Fruit fly (Drosophila melanogaster) whole organism, embryonic: ENCODE data around the gene CG13096.

Experiments
- B-H2 ChIP-seq: fragments of 200-800 bp; sonication (Bioruptor generic); optimal IDR thresholded peaks from 2 replicates; lab custom pipeline; 2018; ENCODE audit warnings: missing biosample characterization, mild to moderate bottlenecking, missing genetic modification characterization
- Blimp-1 ChIP-seq: fragments of 200-800 bp; sonication (Bioruptor generic); optimal IDR thresholded peaks from 3 replicates; lab custom pipeline; 2018; ENCODE audit warnings: missing biosample characterization, missing genetic modification characterization, mild to moderate bottlenecking, moderate library complexity, missing genetic modification reagents
- CG10147 ChIP-seq: fragments of 200-800 bp; sonication (Bioruptor generic); optimal IDR thresholded peaks from 2 replicates; lab custom pipeline; 2019; ENCODE audit warnings: missing biosample characterization, mild to moderate bottlenecking, missing genetic modification characterization, moderate library complexity
- CG10543 ChIP-seq: fragments of 200-800 bp; sonication (Bioruptor generic); optimal IDR thresholded peaks from 3 replicates; lab custom pipeline; 2017; ENCODE audit warnings: missing biosample characterization, mild to moderate bottlenecking, missing genetic modification characterization, moderate library complexity
- CG10654 ChIP-seq: fragments of 200-800 bp; sonication (Bioruptor generic); optimal IDR thresholded peaks from 2 replicates; lab custom pipeline; 2016; ENCODE audit warnings: missing biosample characterization, missing genetic modification characterization
- CG11695 ChIP-seq: fragments of 200-800 bp; sonication (Bioruptor generic); IDR thresholded peaks from 3 replicates; pipeline ENCODE4 v1.3.6; 2022; ENCODE audit warnings: missing biosample characterization, missing genetic modification characterization
- CG13287 ChIP-seq: fragments of 200-800 bp; sonication (Bioruptor generic); IDR thresholded peaks from 2 replicates; pipeline ENCODE4 v1.3.6; 2022; ENCODE audit warnings: missing biosample characterization, missing genetic modification characterization; ENCODE audit not compliant: partially characterized antibody
- CG13624 ChIP-seq: fragments of 200-800 bp; sonication (Bioruptor generic); optimal IDR thresholded peaks from 2 replicates; lab custom pipeline; 2016; ENCODE audit warnings: missing biosample characterization, missing genetic modification characterization
- CG13894 ChIP-seq: fragments of 200-800 bp; sonication (Bioruptor generic); optimal IDR thresholded peaks from 3 replicates; lab custom pipeline; 2018; ENCODE audit warnings: missing biosample characterization, mild to moderate bottlenecking, missing genetic modification characterization, moderate library complexity
- CG1603 ChIP-seq: fragments of 200-800 bp; sonication (Bioruptor generic); optimal IDR thresholded peaks from 2 replicates; lab custom pipeline; 2019; ENCODE audit warnings: missing biosample characterization, mild to moderate bottlenecking, missing genetic modification characterization, moderate library complexity
- CG17186 ChIP-seq: fragments of 200-800 bp; sonication (Bioruptor generic); optimal IDR thresholded peaks from 3 replicates; lab custom pipeline; 2017; ENCODE audit warnings: missing biosample characterization, missing genetic modification reagents, missing genetic modification characterization
- CG17385 ChIP-seq: fragments of 200-800 bp; sonication (Bioruptor generic); optimal IDR thresholded peaks from 3 replicates; lab custom pipeline; 2018; ENCODE audit warnings: missing biosample characterization, mild to moderate bottlenecking, missing genetic modification characterization
- CG17612 ChIP-seq: fragments of 200-800 bp; sonication (Bioruptor generic); IDR thresholded peaks from 2 replicates; pipeline ENCODE4 v1.3.6; 2022; ENCODE audit warnings: missing biosample characterization, missing genetic modification characterization
- CG17802 ChIP-seq: fragments of 200-800 bp; sonication (Bioruptor generic); optimal IDR thresholded peaks from 2 replicates; lab custom pipeline; 2018; ENCODE audit warnings: missing biosample characterization, mild to moderate bottlenecking, missing genetic modification characterization, moderate library complexity
- CG17829 ChIP-seq: fragments of 200-800 bp; optimal IDR thresholded peaks from 2 replicates; lab custom pipeline; 2019; ENCODE audit warnings: missing biosample characterization, mild to moderate bottlenecking, missing genetic modification characterization, moderate library complexity
- CG1832 ChIP-seq: fragments of 200-800 bp; sonication (Bioruptor generic); optimal IDR thresholded peaks from 2 replicates; lab custom pipeline; 2017; ENCODE audit warnings: missing biosample characterization, mild to moderate bottlenecking, missing genetic modification characterization, inconsistent platforms
- CG2678 ChIP-seq: fragments of 200-800 bp; sonication (Bioruptor generic); optimal IDR thresholded peaks from 3 replicates; lab custom pipeline; 2019; ENCODE audit warnings: missing biosample characterization, mild to moderate bottlenecking, missing genetic modification characterization, moderate library complexity
- CG30020 ChIP-seq: fragments of 200-800 bp; optimal IDR thresholded peaks from 2 replicates; lab custom pipeline; 2019; ENCODE audit warnings: missing biosample characterization, mild to moderate bottlenecking, missing genetic modification characterization, moderate library complexity
- CG31441 ChIP-seq: fragments of 200-800 bp; sonication (Bioruptor generic); IDR thresholded peaks from 2 replicates; pipeline ENCODE4 v1.3.6; 2022; ENCODE audit warnings: missing biosample characterization, missing genetic modification characterization
- CG32767 ChIP-seq: fragments of 200-800 bp; sonication (Bioruptor generic); IDR thresholded peaks from 2 replicates; pipeline ENCODE4 v1.3.6; 2022; ENCODE audit warnings: missing biosample characterization, missing genetic modification characterization
- CG42726 ChIP-seq: fragments of 200-800 bp; sonication (Bioruptor generic); IDR thresholded peaks from 2 replicates; pipeline ENCODE4 v1.3.6; 2022; ENCODE audit warnings: missing biosample characterization, missing genetic modification characterization; ENCODE audit not compliant: partially characterized antibody
- CG4820 ChIP-seq: fragments of 200-800 bp; sonication (Bioruptor generic); optimal IDR thresholded peaks from 3 replicates; lab custom pipeline; 2016; ENCODE audit warnings: missing biosample characterization, missing genetic modification characterization
- CG6813 ChIP-seq: fragments of 200-800 bp; sonication (Bioruptor generic); optimal IDR thresholded peaks from 2 replicates; lab custom pipeline; 2017; ENCODE audit warnings: missing biosample characterization, missing genetic modification characterization, mild to moderate bottlenecking, moderate library complexity, missing genetic modification reagents
- D ChIP-seq, 2 experiments: fragments of 200-800 bp in 1 of 2; fragments of >200 bp in 1 of 2; sonication (Bioruptor generic) in 1 of 2; optimal IDR thresholded peaks; 2 replicates in 1 of 2; 3 replicates in 1 of 2; lab custom pipeline; 2017; ENCODE audit warnings: mild to moderate bottlenecking in 1 of 2, missing biosample characterization in 1 of 2, missing genetic modification characterization in 1 of 2, missing genetic modification reagents in 1 of 2
- Drgx ChIP-seq: fragments of 200-800 bp; sonication (Bioruptor generic); IDR thresholded peaks from 2 replicates; pipeline ENCODE4 v1.3.6; 2022; ENCODE audit warnings: missing biosample characterization, missing genetic modification characterization
- Hand ChIP-seq: fragments of 200-800 bp; sonication (Bioruptor generic); optimal IDR thresholded peaks from 2 replicates; lab custom pipeline; 2017; ENCODE audit warnings: mild to moderate bottlenecking, missing biosample characterization, missing genetic modification reagents, missing genetic modification characterization
- HmgZ ChIP-seq: fragments of 200-800 bp; sonication (Bioruptor generic); optimal IDR thresholded peaks from 2 replicates; lab custom pipeline; 2018; ENCODE audit warnings: missing biosample characterization, mild to moderate bottlenecking, missing genetic modification characterization
- Hmr ChIP-seq: fragments of 200-800 bp; sonication (Bioruptor generic); optimal IDR thresholded peaks from 3 replicates; lab custom pipeline; 2017; ENCODE audit warnings: mild to moderate bottlenecking, missing biosample characterization, missing genetic modification reagents, missing genetic modification characterization
- Meics ChIP-seq: fragments of 200-800 bp; sonication (Bioruptor generic); optimal IDR thresholded peaks from 2 replicates; lab custom pipeline; 2017; ENCODE audit warnings: missing biosample characterization, mild to moderate bottlenecking, missing genetic modification characterization
- NC2β ChIP-seq: fragments of 200-800 bp; sonication (Bioruptor generic); optimal IDR thresholded peaks from 2 replicates; lab custom pipeline; 2016; ENCODE audit warnings: missing biosample characterization, missing genetic modification characterization
- Neu2 ChIP-seq: fragments of 200-800 bp; sonication (Bioruptor generic); optimal IDR thresholded peaks from 3 replicates; lab custom pipeline; 2016; ENCODE audit warnings: missing biosample characterization, missing genetic modification characterization, borderline replicate concordance
- Sox100B ChIP-seq: fragments of 200-800 bp; sonication (Bioruptor generic); optimal IDR thresholded peaks from 3 replicates; lab custom pipeline; 2018; ENCODE audit warnings: missing biosample characterization, mild to moderate bottlenecking, missing genetic modification characterization
- amos ChIP-seq: fragments of 200-800 bp; sonication (Bioruptor generic); IDR thresholded peaks from 2 replicates; pipeline ENCODE4 v1.3.6; 2022; ENCODE audit warnings: missing biosample characterization, missing genetic modification characterization; ENCODE audit not compliant: partially characterized antibody
- aop ChIP-seq: fragments of 200-800 bp; sonication (Bioruptor generic); IDR thresholded peaks from 2 replicates; pipeline ENCODE4 v1.3.6; 2022; ENCODE audit warnings: missing biosample characterization, missing genetic modification characterization
- bcd ChIP-seq: fragments of 200-800 bp; sonication (Bioruptor generic); optimal IDR thresholded peaks from 2 replicates; lab custom pipeline; 2017; ENCODE audit warnings: missing biosample characterization, mild to moderate bottlenecking, missing genetic modification characterization
- gce ChIP-seq: fragments of 200-800 bp; sonication (Bioruptor generic); IDR thresholded peaks from 3 replicates; pipeline ENCODE4 v1.3.6; 2022; ENCODE audit warnings: missing biosample characterization, missing genetic modification characterization
- h ChIP-seq: fragments of >200 bp; optimal IDR thresholded peaks from 2 replicates; lab custom pipeline; 2017
- luna ChIP-seq: fragments of 200-800 bp; sonication (Bioruptor generic); optimal IDR thresholded peaks from 2 replicates; lab custom pipeline; 2016; ENCODE audit warnings: missing biosample characterization, missing genetic modification characterization
- nau ChIP-seq: fragments of 200-800 bp; sonication (Bioruptor generic); optimal IDR thresholded peaks from 3 replicates; lab custom pipeline; 2017; ENCODE audit warnings: missing biosample characterization, mild to moderate bottlenecking, missing genetic modification characterization, missing genetic modification reagents
- org-1 ChIP-seq: fragments of 200-800 bp; sonication (Bioruptor generic); optimal IDR thresholded peaks from 2 replicates; lab custom pipeline; 2017; ENCODE audit warnings: missing biosample characterization, missing genetic modification characterization
- otp ChIP-seq: fragments of 200-800 bp; sonication (Bioruptor generic); IDR thresholded peaks from 3 replicates; pipeline ENCODE4, ENCODE4 v1.3.6; 2022; ENCODE audit warnings: missing biosample characterization, missing genetic modification characterization
- psq ChIP-seq: fragments of 200-800 bp; sonication (Bioruptor generic); optimal IDR thresholded peaks from 2 replicates; lab custom pipeline; 2017; ENCODE audit warnings: missing biosample characterization, missing genetic modification characterization
- slbo ChIP-seq: fragments of 200-800 bp; sonication (Bioruptor generic); IDR thresholded peaks from 2 replicates; pipeline ENCODE4 v1.3.6; 2022; ENCODE audit warnings: missing biosample characterization, missing genetic modification characterization
- tap ChIP-seq: fragments of 200-800 bp; optimal IDR thresholded peaks from 3 replicates; lab custom pipeline; 2019; ENCODE audit warnings: missing biosample characterization, mild to moderate bottlenecking, missing genetic modification characterization, moderate library complexity
- tio ChIP-seq: fragments of 200-800 bp; sonication (Bioruptor generic); optimal IDR thresholded peaks from 2 replicates; lab custom pipeline; 2017; ENCODE audit warnings: missing biosample characterization, missing genetic modification characterization, inconsistent platforms
- usp ChIP-seq: fragments of >200 bp; optimal IDR thresholded peaks from 2 replicates; lab custom pipeline; 2017; ENCODE audit warnings: missing biosample characterization, missing genetic modification characterization
- wek ChIP-seq: fragments of 200-800 bp; sonication (Bioruptor generic); optimal IDR thresholded peaks from 3 replicates; lab custom pipeline; 2018; ENCODE audit warnings: missing biosample characterization, mild to moderate bottlenecking, missing genetic modification characterization, moderate library complexity

CG13096 gene

dm6 chr2L:8463144-8464106 lies 48.2 kb downstream of the CG13096 start, which contains the start of gene Agpat2 (continued):
- peak; percentile 82 for TF ChIP-seq CG13624 (GFP tag; lab: Kevin White, UChicago)
- peak; percentile 89 for TF ChIP-seq Hand (GFP tag; lab: Kevin White, UChicago)
- TF ChIP-seq CG4820 (GFP tag; lab: Kevin White, UChicago): peak; percentile 84
- peak; percentile 79 for TF ChIP-seq CG17385 (GFP tag; lab: Kevin White, UChicago)
- peak; percentile 83 for TF ChIP-seq nau
- peak; percentile 74; the same call in 2 of the 3 replicates for TF ChIP-seq gce
- peak; percentile 67 for TF ChIP-seq CG10543
- TF ChIP-seq CG1832 (GFP tag; lab: Kevin White, UChicago): no peak
- peak; percentile 71; the same call in 2 of the 3 replicates for TF ChIP-seq otp (GFP tag; lab: Robert Waterston, UW)
- TF ChIP-seq Blimp-1: peak; percentile 86
- peak; percentile 80 for TF ChIP-seq CG10147 (GFP tag; lab: Kevin White, UChicago)
- TF ChIP-seq CG13287 (GFP tag; lab: Robert Waterston, UW): no peak
- TF ChIP-seq tap (tag; lab: Kevin White, UChicago): peak; percentile 77
- TF ChIP-seq CG31441 (GFP tag; lab: Robert Waterston, UW): peak; percentile 88
- peak; percentile 87 for TF ChIP-seq Hmr (GFP tag; lab: Kevin White, UChicago)
- TF ChIP-seq Sox100B: peak; percentile 75
- no peak for TF ChIP-seq wek
- TF ChIP-seq h (lab: Kevin White, UChicago): no peak
- TF ChIP-seq CG10654: peak; percentile 82
- TF ChIP-seq CG42726 (GFP tag; lab: Robert Waterston, UW): no peak
- TF ChIP-seq slbo (GFP tag; lab: Robert Waterston, UW): peak; percentile 82
- no peak for TF ChIP-seq psq
- peak; percentile 41 for TF ChIP-seq Neu2 (GFP tag; lab: Kevin White, UChicago)
- TF ChIP-seq org-1 (GFP tag; lab: Kevin White, UChicago): peak; percentile 77
- TF ChIP-seq HmgZ (tag; lab: Kevin White, UChicago): peak; percentile 61
- TF ChIP-seq CG17612 (GFP tag; lab: Robert Waterston, UW): no peak; the same call in 1 of the 2 replicates
- peak; percentile 30 for TF ChIP-seq CG17186 (GFP tag; lab: Kevin White, UChicago)
- peak; percentile 82 for TF ChIP-seq NC2β (GFP tag; lab: Kevin White, UChicago)
- peak; percentile 85 for TF ChIP-seq Meics (GFP tag; lab: Kevin White, UChicago)
- TF ChIP-seq CG17829: peak; percentile 79
- TF ChIP-seq bcd (GFP tag; lab: Kevin White, UChicago): peak; percentile 83
- TF ChIP-seq CG32767: peak; percentile 63; the same call in 1 of the 2 replicates
- TF ChIP-seq D (optimal IDR thresholded peaks at IDR 0.05; lab: Kevin White, UChicago): no peak
- TF ChIP-seq D (GFP tag; optimal IDR thresholded peaks at IDR 0.05; lab: Kevin White, UChicago): peak; percentile 85
- peak; percentile 62 for TF ChIP-seq B-H2 (GFP tag; lab: Kevin White, UChicago)
- peak; percentile 58; the same call in 1 of the 2 replicates for TF ChIP-seq aop (GFP tag; lab: Robert Waterston, UW)
- TF ChIP-seq CG17802 (tag; lab: Kevin White, UChicago): peak; percentile 28
- no peak for TF ChIP-seq luna
- TF ChIP-seq CG2678 (tag; lab: Kevin White, UChicago): peak; percentile 92
- TF ChIP-seq Drgx (GFP tag; lab: Robert Waterston, UW): no peak
- TF ChIP-seq CG30020 (tag; lab: Kevin White, UChicago): peak; percentile 27
- no peak for TF ChIP-seq usp (GFP tag; lab: Kevin White, UChicago)
- TF ChIP-seq CG13894 (tag; lab: Kevin White, UChicago): peak; percentile 78
- TF ChIP-seq amos: peak; percentile 5; the same call in 1 of the 2 replicates
- peak; percentile 78; the same call in 2 of the 3 replicates for TF ChIP-seq CG11695 (GFP tag; lab: Robert Waterston, UW)
- peak; percentile 88 for TF ChIP-seq CG6813 (GFP tag; lab: Kevin White, UChicago)
- TF ChIP-seq CG1603 (tag; lab: Kevin White, UChicago): peak; percentile 76
- TF ChIP-seq tio (GFP tag; lab: Kevin White, UChicago): peak; percentile 83
